Worm (Caenorhabditis elegans) whole organism, L1 larva: ENCODE results near the gene ceh-92.

Source experiments
- nhr-19 ChIP-seq: fragments of 200-800 bp; sonication (Bioruptor generic); conservative IDR thresholded peaks from 2 replicates; pipeline ENCODE4 v1.3.6; 2022; ENCODE audit warnings: missing genetic modification characterization, missing compliant biosample characterization
- sup-37 ChIP-seq: fragments of 200-800 bp; sonication (Bioruptor generic); optimal IDR thresholded peaks from 2 replicates; lab custom pipeline; 2018; ENCODE audit warnings: mild to moderate bottlenecking, missing genetic modification characterization, missing compliant biosample characterization

- TF ChIP-seq sup-37 (no peak), nhr-19 (GFP tag; lab: Robert Waterston, UW) (no peak)
These were observed 36.5 kb upstream of the ceh-92 start for ce11 chrIII:11544947-11545346.
